Worm (Caenorhabditis elegans) whole organism, midembryonic: ENCODE data around the gene grl-20.

Experiments used
- T22C8.4 ChIP-seq: fragments of 200-800 bp; sonication (Bioruptor generic); IDR thresholded peaks from 2 replicates; pipeline ENCODE4 v1.3.6; 2022; ENCODE audit warnings: missing genetic modification characterization, missing compliant biosample characterization
- flt-1 ChIP-seq: fragments of 200-800 bp; sonication (Bioruptor generic); IDR thresholded peaks from 2 replicates; pipeline ENCODE4 v1.3.6; 2022; ENCODE audit warnings: missing genetic modification characterization, missing compliant biosample characterization
- med-1 ChIP-seq: sonication (generic microtip); optimal IDR thresholded peaks from 2 replicates; lab custom pipeline; 2017; ENCODE audit warnings: missing genetic modification characterization, mild to moderate bottlenecking, missing compliant biosample characterization, antibody characterized with exemption, missing genetic modification reagents; ENCODE audit not compliant: insufficient read depth
- tab-1 ChIP-seq: fragments of 200-800 bp; sonication (Bioruptor generic); IDR thresholded peaks from 2 replicates; pipeline ENCODE4 v1.3.6; 2022; ENCODE audit warnings: missing genetic modification characterization, missing compliant biosample characterization
- ztf-29 ChIP-seq: fragments of 200-800 bp; sonication (Bioruptor generic); IDR thresholded peaks from 2 replicates; pipeline ENCODE4 v1.3.6; 2022; ENCODE audit warnings: missing genetic modification reagents, missing genetic modification characterization, missing compliant biosample characterization

DNA sequence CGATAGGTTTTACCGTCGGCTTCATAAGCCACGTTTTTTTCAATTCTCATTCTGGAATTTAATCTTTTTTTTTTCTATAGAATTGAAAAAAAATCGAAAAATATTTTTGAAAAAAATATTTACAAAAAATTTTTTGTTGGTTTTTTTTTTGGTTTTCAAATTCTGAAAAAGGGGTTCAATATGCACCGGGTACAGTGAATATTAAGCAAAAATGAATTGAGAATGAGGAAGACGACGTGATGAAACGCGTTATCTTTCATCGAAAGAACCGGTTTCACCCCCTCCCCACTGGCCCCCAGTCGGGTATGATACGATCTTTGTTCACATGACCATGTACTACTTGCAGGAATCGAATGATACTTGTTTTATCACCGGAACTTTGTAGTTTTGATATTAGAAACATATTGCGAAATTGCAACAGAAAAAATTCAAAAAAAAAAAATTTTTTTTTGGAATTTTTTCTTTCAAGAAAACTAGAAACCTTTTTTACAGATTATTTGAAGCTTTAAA is 20.6 kb upstream of the grl-20 start, which contains the start of gene C54E4.5:
- TF ChIP-seq ztf-29 (GFP tag; lab: Robert Waterston, UW) (no peak), med-1 (GFP tag; lab: Kevin White, UChicago) (no peak), tab-1 (no peak), T22C8.4 (no peak), flt-1 (no peak)
